Fruit fly (Drosophila melanogaster): Measurements from ENCODE around the gene Eip75B.
A peak's percentile ranks its signal among the peaks of the same experiment; 100 is the strongest.

Eip75B gene

dm6 chr3L:17972322-17972949 lies 92.1 kb downstream of the Eip75B start:
- TF ChIP-seq tai (GFP tag; optimal IDR thresholded peaks at IDR 0.05) (peak; percentile 67), sage (GFP tag; optimal IDR thresholded peaks at IDR 0.05) (peak; percentile 44), psq (GFP tag; optimal IDR thresholded peaks at IDR 0.05) (no peak), Dif (GFP tag; optimal IDR thresholded peaks at IDR 0.05; ENCODE audit: partially characterized antibody) (peak; percentile 95), Hr83 (GFP tag; optimal IDR thresholded peaks at IDR 0.05; ENCODE audit: poor library complexity, severe bottlenecking) (no peak), br (GFP tag; optimal IDR thresholded peaks at IDR 0.05) (no peak), lola (GFP tag; optimal IDR thresholded peaks at IDR 0.05) (no peak), Vsx2 (GFP tag; optimal IDR thresholded peaks at IDR 0.05; ENCODE audit: partially characterized antibody) (peak; percentile 37), rgr (GFP tag; optimal IDR thresholded peaks at IDR 0.05) (no peak), fru (GFP tag; optimal IDR thresholded peaks at IDR 0.05) (no peak), HLH106 (tag; optimal IDR thresholded peaks at IDR 0.05) (no peak), ey (GFP tag; optimal IDR thresholded peaks at IDR 0.05) (no peak), h (GFP tag; optimal IDR thresholded peaks at IDR 0.05) (peak; percentile 48), dl (GFP tag; optimal IDR thresholded peaks at IDR 0.05; ENCODE audit: insufficient read depth in 1 of 2, partially characterized antibody in 2 of 2) (peak; percentile 78 to 93), Sp1 (GFP tag; optimal IDR thresholded peaks at IDR 0.05) (no peak), Myc (optimal IDR thresholded peaks at IDR 0.05) (no peak), Hnf4 (GFP tag; optimal IDR thresholded peaks at IDR 0.05) (no peak), Abd-B (GFP tag; optimal IDR thresholded peaks at IDR 0.05) (no peak), dmrt93B (GFP tag; optimal IDR thresholded peaks at IDR 0.05) (no peak), Hr78 (GFP tag; optimal IDR thresholded peaks at IDR 0.05) (no peak), CrebA (GFP tag; optimal IDR thresholded peaks at IDR 0.05; ENCODE audit: borderline replicate concordance) (peak; percentile 68), Mio (GFP tag; optimal IDR thresholded peaks at IDR 0.05) (no peak), N (GFP tag; optimal IDR thresholded peaks at IDR 0.05) (no peak), jim (GFP tag; optimal IDR thresholded peaks at IDR 0.05) (no peak), foxo (GFP tag; optimal IDR thresholded peaks at IDR 0.05) (no peak), GATAd (GFP tag; optimal IDR thresholded peaks at IDR 0.05) (no peak), sv (GFP tag; optimal IDR thresholded peaks at IDR 0.05) (no peak), woc (GFP tag; optimal IDR thresholded peaks at IDR 0.05) (no peak), CG9705 (GFP tag; optimal IDR thresholded peaks at IDR 0.05) (no peak), Jra (GFP tag; optimal IDR thresholded peaks at IDR 0.05) (no peak), Rel (GFP tag; optimal IDR thresholded peaks at IDR 0.05) (peak; percentile 18), Rel (tag; optimal IDR thresholded peaks at IDR 0.05) (peak; percentile 76), Dfd (GFP tag; optimal IDR thresholded peaks at IDR 0.05) (no peak), CG32264 (GFP tag; optimal IDR thresholded peaks at IDR 0.05) (peak; percentile 25), dsf (GFP tag; optimal IDR thresholded peaks at IDR 0.05; ENCODE audit: borderline replicate concordance) (no peak), OdsH (GFP tag; optimal IDR thresholded peaks at IDR 0.05) (peak; percentile 22), brk (GFP tag; optimal IDR thresholded peaks at IDR 0.05) (peak; percentile 24), usp (GFP tag; optimal IDR thresholded peaks at IDR 0.05) (no peak), pan (optimal IDR thresholded peaks at IDR 0.05) (no peak)

DNA sequence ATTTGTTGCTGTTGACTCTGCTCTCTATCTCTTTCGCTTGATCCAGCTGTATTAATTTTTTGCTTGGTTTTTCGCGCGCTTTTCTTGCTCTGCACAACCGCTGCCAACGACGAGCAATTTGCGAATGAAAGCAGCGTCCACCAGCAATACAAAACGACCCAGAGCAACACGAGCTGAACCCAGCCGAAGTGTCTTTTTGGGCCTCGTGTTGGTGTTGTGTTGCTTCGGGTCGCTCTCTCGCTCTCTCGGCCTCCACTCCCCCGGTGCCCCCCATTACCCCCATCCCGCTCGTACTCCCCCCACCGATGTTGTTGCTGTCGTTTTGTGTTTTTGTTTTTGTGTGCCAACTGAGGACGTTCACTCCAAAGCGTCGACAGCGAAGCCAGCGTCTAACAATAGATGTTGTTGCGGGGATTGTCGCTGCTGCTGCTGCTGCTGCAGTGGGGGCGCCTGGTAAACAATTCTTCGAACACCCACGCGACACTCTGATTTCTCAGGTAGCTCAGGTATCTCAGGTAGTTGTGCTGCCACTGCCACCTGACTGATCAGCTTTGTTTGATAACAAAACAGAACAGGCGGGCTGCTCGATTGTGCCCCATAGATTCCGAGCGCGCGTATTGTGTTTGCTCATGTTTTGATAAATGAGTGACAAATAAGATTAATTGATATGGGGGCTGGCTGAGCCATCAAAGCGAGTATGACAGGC lies 93.3 kb downstream of the Eip75B start:
- TF ChIP-seq Hnf4 (GFP tag; optimal IDR thresholded peaks at IDR 0.05): peak; percentile 68
- TF ChIP-seq N (GFP tag; optimal IDR thresholded peaks at IDR 0.05): no peak
- peak; percentile 50 for TF ChIP-seq h (GFP tag; optimal IDR thresholded peaks at IDR 0.05)
- no peak for TF ChIP-seq usp (GFP tag; optimal IDR thresholded peaks at IDR 0.05)
- peak; percentile 74 for TF ChIP-seq tai (GFP tag; optimal IDR thresholded peaks at IDR 0.05)
- TF ChIP-seq foxo (GFP tag; optimal IDR thresholded peaks at IDR 0.05): peak in 1 of 2 experiments; percentile 38
- no peak for TF ChIP-seq sv (GFP tag; optimal IDR thresholded peaks at IDR 0.05)
- TF ChIP-seq rgr (GFP tag; optimal IDR thresholded peaks at IDR 0.05): peak; percentile 44
- peak; percentile 76 for TF ChIP-seq Sp1 (GFP tag; optimal IDR thresholded peaks at IDR 0.05)
- TF ChIP-seq fru (GFP tag; optimal IDR thresholded peaks at IDR 0.05): no peak
- TF ChIP-seq HLH106 (tag; optimal IDR thresholded peaks at IDR 0.05): peak; percentile 23
- TF ChIP-seq CG32264 (GFP tag; optimal IDR thresholded peaks at IDR 0.05): no peak
- TF ChIP-seq CrebA (GFP tag; optimal IDR thresholded peaks at IDR 0.05; ENCODE audit: borderline replicate concordance): no peak
- no peak for TF ChIP-seq jim (GFP tag; optimal IDR thresholded peaks at IDR 0.05)
- no peak for TF ChIP-seq Abd-B (GFP tag; optimal IDR thresholded peaks at IDR 0.05)
- TF ChIP-seq pan (optimal IDR thresholded peaks at IDR 0.05): no peak
- no peak for TF ChIP-seq GATAd (GFP tag; optimal IDR thresholded peaks at IDR 0.05)
- TF ChIP-seq brk (GFP tag; optimal IDR thresholded peaks at IDR 0.05): no peak
- TF ChIP-seq sage (GFP tag; optimal IDR thresholded peaks at IDR 0.05): no peak
- TF ChIP-seq ey (GFP tag; optimal IDR thresholded peaks at IDR 0.05): no peak
- peak; percentile 34 for TF ChIP-seq OdsH (GFP tag; optimal IDR thresholded peaks at IDR 0.05)
- no peak for TF ChIP-seq CG9705 (GFP tag; optimal IDR thresholded peaks at IDR 0.05)
- TF ChIP-seq Mio (GFP tag; optimal IDR thresholded peaks at IDR 0.05): no peak
- TF ChIP-seq Vsx2 (GFP tag; optimal IDR thresholded peaks at IDR 0.05; ENCODE audit: partially characterized antibody): peak; percentile 42
- TF ChIP-seq Rel (GFP tag; optimal IDR thresholded peaks at IDR 0.05): no peak
- peak; percentile 92 for TF ChIP-seq Rel (tag; optimal IDR thresholded peaks at IDR 0.05)
- TF ChIP-seq psq (GFP tag; optimal IDR thresholded peaks at IDR 0.05): peak; percentile 52
- TF ChIP-seq dl (GFP tag; optimal IDR thresholded peaks at IDR 0.05; ENCODE audit: insufficient read depth in 1 of 2, partially characterized antibody in 2 of 2): peak in 1 of 2 experiments; percentile 53
- peak; percentile 12 for TF ChIP-seq Dif (GFP tag; optimal IDR thresholded peaks at IDR 0.05; ENCODE audit: partially characterized antibody)
- peak; percentile 38 for TF ChIP-seq br (GFP tag; optimal IDR thresholded peaks at IDR 0.05)
- TF ChIP-seq Myc (optimal IDR thresholded peaks at IDR 0.05): no peak
- TF ChIP-seq woc (GFP tag; optimal IDR thresholded peaks at IDR 0.05): peak; percentile 3
- TF ChIP-seq Hr78 (GFP tag; optimal IDR thresholded peaks at IDR 0.05): no peak
- peak; percentile 83 for TF ChIP-seq Hr83 (GFP tag; optimal IDR thresholded peaks at IDR 0.05; ENCODE audit: poor library complexity, severe bottlenecking)
- no peak for TF ChIP-seq Jra (GFP tag; optimal IDR thresholded peaks at IDR 0.05)
- no peak for TF ChIP-seq dmrt93B (GFP tag; optimal IDR thresholded peaks at IDR 0.05)
- TF ChIP-seq lola (GFP tag; optimal IDR thresholded peaks at IDR 0.05): no peak
- TF ChIP-seq Dfd (GFP tag; optimal IDR thresholded peaks at IDR 0.05): no peak
- TF ChIP-seq dsf (GFP tag; optimal IDR thresholded peaks at IDR 0.05; ENCODE audit: borderline replicate concordance): no peak
